Worm (Caenorhabditis elegans) whole organism, L2 larva: Measurements from ENCODE around the gene Y69A2AR.32.

Experiments
- C34F6.9 ChIP-seq: fragments of 150-350 bp; optimal IDR thresholded peaks from 2 replicates; lab custom pipeline; 2014; ENCODE audit warnings: missing biosample characterization, missing genetic modification characterization
- F13H6.1 ChIP-seq: sonication (generic microtip); optimal IDR thresholded peaks from 2 replicates; lab custom pipeline; 2016; ENCODE audit warnings: missing genetic modification characterization, missing compliant biosample characterization
- R02D3.7 ChIP-seq: fragments of 150-350 bp; optimal IDR thresholded peaks from 2 replicates; lab custom pipeline; 2014; ENCODE audit warnings: missing biosample characterization, missing genetic modification characterization
- Y55F3AM.14 ChIP-seq: fragments of 200-800 bp; sonication (Bioruptor generic); optimal IDR thresholded peaks from 2 replicates; lab custom pipeline; 2018; ENCODE audit warnings: mild to moderate bottlenecking, missing genetic modification characterization, missing compliant biosample characterization
- ZK546.5 ChIP-seq: sonication (generic microtip); optimal IDR thresholded peaks from 2 replicates; lab custom pipeline; 2017; ENCODE audit warnings: missing biosample characterization, missing genetic modification characterization
- alr-1 ChIP-seq: fragments of 150-350 bp; optimal IDR thresholded peaks from 2 replicates; lab custom pipeline; 2014; ENCODE audit warnings: missing biosample characterization, missing genetic modification characterization
- aly-2 ChIP-seq: fragments of 150-350 bp; optimal IDR thresholded peaks from 2 replicates; lab custom pipeline; 2014; ENCODE audit warnings: missing biosample characterization, missing genetic modification characterization
- ama-1 ChIP-seq: fragments of 150-350 bp; optimal IDR thresholded peaks from 2 replicates; lab custom pipeline; 2018; ENCODE audit warnings: inconsistent platforms
- blmp-1 ChIP-seq: sonication (generic microtip); optimal IDR thresholded peaks from 2 replicates; lab custom pipeline; 2017; ENCODE audit warnings: missing genetic modification characterization, mild to moderate bottlenecking, missing compliant biosample characterization, antibody characterized with exemption, moderate library complexity; ENCODE audit not compliant: insufficient read depth
- ceh-16 ChIP-seq: fragments of 150-350 bp; optimal IDR thresholded peaks from 2 replicates; lab custom pipeline; 2014; ENCODE audit warnings: missing biosample characterization, missing genetic modification characterization
- crh-2 ChIP-seq: sonication (generic microtip); optimal IDR thresholded peaks from 2 replicates; lab custom pipeline; 2017; ENCODE audit warnings: missing biosample characterization, missing genetic modification characterization
- egl-27 ChIP-seq: sonication (generic microtip); optimal IDR thresholded peaks from 3 replicates; lab custom pipeline; 2017; ENCODE audit warnings: missing biosample characterization, missing genetic modification reagents, missing genetic modification characterization
- elt-1 ChIP-seq: fragments of 150-350 bp; optimal IDR thresholded peaks from 2 replicates; lab custom pipeline; 2014; ENCODE audit warnings: missing biosample characterization, missing genetic modification characterization
- elt-3 ChIP-seq: sonication (generic microtip); optimal IDR thresholded peaks from 2 replicates; lab custom pipeline; 2017; ENCODE audit warnings: missing biosample characterization, missing genetic modification characterization
- fos-1 ChIP-seq: fragments of 150-350 bp; optimal IDR thresholded peaks from 2 replicates; lab custom pipeline; 2014; ENCODE audit warnings: missing biosample characterization, missing genetic modification characterization
- gmeb-1 ChIP-seq: fragments of 150-350 bp; optimal IDR thresholded peaks from 2 replicates; lab custom pipeline; 2014; ENCODE audit warnings: missing biosample characterization, missing genetic modification characterization
- lin-11 ChIP-seq: fragments of 150-350 bp; sonication (generic microtip); optimal IDR thresholded peaks from 2 replicates; lab custom pipeline; 2014; ENCODE audit warnings: missing biosample characterization, missing genetic modification characterization, inconsistent platforms, mixed read lengths
- lin-13 ChIP-seq: fragments of 150-350 bp; optimal IDR thresholded peaks from 2 replicates; lab custom pipeline; 2014; ENCODE audit warnings: missing biosample characterization, missing genetic modification reagents, missing genetic modification characterization
- lin-39 ChIP-seq: fragments of 150-350 bp; optimal IDR thresholded peaks from 2 replicates; lab custom pipeline; 2014; ENCODE audit warnings: missing biosample characterization, missing genetic modification reagents, missing genetic modification characterization
- lsy-2 ChIP-seq, 2 experiments: fragments of 150-350 bp in 1 of 2; sonication (generic microtip) in 1 of 2; optimal IDR thresholded peaks; 2 replicates each; lab custom pipeline; 2014 to 2017; ENCODE audit warnings: missing biosample characterization in 2 of 2, missing genetic modification characterization in 2 of 2
- mbf-1 ChIP-seq: sonication (generic microtip); optimal IDR thresholded peaks from 2 replicates; lab custom pipeline; 2017; ENCODE audit warnings: missing biosample characterization, missing genetic modification characterization
- mdl-1 ChIP-seq, 2 experiments: fragments of 150-350 bp in 1 of 2; sonication (generic microtip) in 1 of 2; optimal IDR thresholded peaks; 2 replicates each; lab custom pipeline; 2017; ENCODE audit warnings: missing biosample characterization in 2 of 2, missing genetic modification characterization in 2 of 2
- nhr-11 ChIP-seq: fragments of 150-350 bp; optimal IDR thresholded peaks from 2 replicates; lab custom pipeline; 2014; ENCODE audit warnings: missing biosample characterization, missing genetic modification characterization
- nhr-12 ChIP-seq: fragments of 150-350 bp; optimal IDR thresholded peaks from 2 replicates; lab custom pipeline; 2014; ENCODE audit warnings: missing biosample characterization, missing genetic modification characterization
- nhr-129 ChIP-seq: fragments of 150-350 bp; optimal IDR thresholded peaks from 2 replicates; lab custom pipeline; 2014; ENCODE audit warnings: missing biosample characterization, missing genetic modification characterization
- nhr-21 ChIP-seq: fragments of 150-350 bp; optimal IDR thresholded peaks from 2 replicates; lab custom pipeline; 2014; ENCODE audit warnings: missing biosample characterization, missing genetic modification characterization
- nhr-23 ChIP-seq: fragments of 150-350 bp; optimal IDR thresholded peaks from 2 replicates; lab custom pipeline; 2014; ENCODE audit warnings: missing biosample characterization, missing genetic modification reagents, missing genetic modification characterization
- nhr-237 ChIP-seq: fragments of 150-350 bp; optimal IDR thresholded peaks from 2 replicates; lab custom pipeline; 2014; ENCODE audit warnings: missing biosample characterization, missing genetic modification characterization
- nhr-25 ChIP-seq: fragments of 150-350 bp; sonication (generic microtip); optimal IDR thresholded peaks from 3 replicates; lab custom pipeline; 2014; ENCODE audit warnings: missing biosample characterization, missing genetic modification characterization
- nhr-77 ChIP-seq: fragments of 150-350 bp; optimal IDR thresholded peaks from 2 replicates; lab custom pipeline; 2014; ENCODE audit warnings: missing biosample characterization, missing genetic modification characterization
- peb-1 ChIP-seq: fragments of 150-350 bp; optimal IDR thresholded peaks from 2 replicates; lab custom pipeline; 2014; ENCODE audit warnings: missing biosample characterization, missing genetic modification characterization
- sma-3 ChIP-seq: sonication (generic microtip); optimal IDR thresholded peaks from 2 replicates; lab custom pipeline; 2016; ENCODE audit warnings: missing genetic modification reagents, missing genetic modification characterization, missing compliant biosample characterization
- sma-9 ChIP-seq, 2 experiments: fragments of 150-350 bp in 1 of 2; sonication (generic microtip) in 1 of 2; optimal IDR thresholded peaks; 2 replicates each; lab custom pipeline; 2014 to 2016; ENCODE audit warnings: missing genetic modification characterization in 2 of 2, mild to moderate bottlenecking in 1 of 2, missing biosample characterization in 1 of 2, missing compliant biosample characterization in 1 of 2, missing genetic modification reagents in 1 of 2, moderate library complexity in 1 of 2
- unc-39 ChIP-seq: fragments of 150-350 bp; optimal IDR thresholded peaks from 2 replicates; lab custom pipeline; 2014; ENCODE audit warnings: missing biosample characterization, missing genetic modification characterization
- unc-55 ChIP-seq: fragments of 150-350 bp; sonication (generic microtip); optimal IDR thresholded peaks from 3 replicates; lab custom pipeline; 2014; ENCODE audit warnings: missing biosample characterization, missing genetic modification reagents, missing genetic modification characterization
- unc-62 ChIP-seq: fragments of 150-350 bp; optimal IDR thresholded peaks from 2 replicates; lab custom pipeline; 2014; ENCODE audit warnings: missing biosample characterization, missing genetic modification reagents, missing genetic modification characterization
- zag-1 ChIP-seq: fragments of 150-350 bp; optimal IDR thresholded peaks from 2 replicates; lab custom pipeline; 2014; ENCODE audit warnings: missing biosample characterization, missing genetic modification characterization
- ztf-4 ChIP-seq: fragments of 150-350 bp; optimal IDR thresholded peaks from 2 replicates; lab custom pipeline; 2014; ENCODE audit warnings: missing biosample characterization, missing genetic modification characterization

Gene Y69A2AR.32

ce11 chrIV:2630145-2630544 is 19.9 kb downstream of the Y69A2AR.32 start:
- TF ChIP-seq C34F6.9 (tag; lab: Kevin White, UChicago) (no peak), Y55F3AM.14 (no peak), lin-11 (tag; lab: Kevin White, UChicago) (no peak), ama-1 (lab: Kevin White, UChicago) (no peak), ceh-16 (tag; lab: Kevin White, UChicago) (no peak), elt-1 (no peak), elt-3 (no peak), nhr-77 (tag; lab: Kevin White, UChicago) (no peak), lin-39 (no peak), nhr-237 (tag; lab: Kevin White, UChicago) (no peak), nhr-25 (tag; lab: Kevin White, UChicago) (no peak), sma-3 (GFP tag; lab: Kevin White, UChicago) (no peak), nhr-23 (tag; lab: Kevin White, UChicago) (no peak), fos-1 (no peak), aly-2 (tag; lab: Kevin White, UChicago) (no peak), unc-39 (no peak)

- TF ChIP-seq alr-1 (no peak), ztf-4 (tag; lab: Kevin White, UChicago) (no peak), zag-1 (tag; lab: Kevin White, UChicago) (no peak), R02D3.7 (tag; lab: Kevin White, UChicago) (no peak), mdl-1 (tag; optimal IDR thresholded peaks at IDR 0.05; lab: Kevin White, UChicago) (no peak), nhr-12 (tag; lab: Kevin White, UChicago) (no peak), lsy-2 (tag; optimal IDR thresholded peaks at IDR 0.05; lab: Kevin White, UChicago) (no peak), unc-62 (GFP tag; lab: Kevin White, UChicago) (no peak), nhr-237 (tag; lab: Kevin White, UChicago) (no peak), nhr-129 (tag; lab: Kevin White, UChicago) (no peak), nhr-11 (no peak), fos-1 (no peak), blmp-1 (tag; lab: Kevin White, UChicago) (no peak), gmeb-1 (tag; lab: Kevin White, UChicago) (no peak), lin-11 (tag; lab: Kevin White, UChicago) (no peak)
Measured at ce11 chrIV:2634992-2635391, 24.8 kb downstream of the Y69A2AR.32 start.

ce11 chrIV:2639666-2640273 is 29.5 kb downstream of the Y69A2AR.32 start:
- TF ChIP-seq lin-13 (GFP tag; lab: Kevin White, UChicago) (peak; percentile 1), mbf-1 (tag; lab: Kevin White, UChicago) (no peak), unc-55 (peak; percentile 33), blmp-1 (tag; lab: Kevin White, UChicago) (no peak), R02D3.7 (tag; lab: Kevin White, UChicago) (no peak), elt-3 (no peak), gmeb-1 (tag; lab: Kevin White, UChicago) (peak; percentile 46), C34F6.9 (tag; lab: Kevin White, UChicago) (peak; percentile 4), lsy-2 (tag; optimal IDR thresholded peaks at IDR 0.05; lab: Kevin White, UChicago) (peak; percentile 41 to 50), egl-27 (tag; lab: Kevin White, UChicago) (no peak), lin-39 (no peak), crh-2 (tag; lab: Kevin White, UChicago) (peak; percentile 17), ZK546.5 (no peak), sma-3 (GFP tag; lab: Kevin White, UChicago) (peak; percentile 23), nhr-21 (no peak), lin-11 (tag; lab: Kevin White, UChicago) (peak; percentile 22), sma-9 (GFP tag; optimal IDR thresholded peaks at IDR 0.05; lab: Kevin White, UChicago) (peak; percentile 16), sma-9 (tag; optimal IDR thresholded peaks at IDR 0.05; lab: Kevin White, UChicago) (no peak), ama-1 (lab: Kevin White, UChicago) (no peak), peb-1 (tag; lab: Kevin White, UChicago) (no peak), nhr-129 (tag; lab: Kevin White, UChicago) (peak; percentile 45), F13H6.1 (peak; percentile 18)
